Fruit fly (Drosophila melanogaster) whole organism, prepupa: ENCODE data around the gene CG5188.

Source experiments
- Blimp-1 ChIP-seq: fragments of 200-800 bp; sonication (Bioruptor generic); optimal IDR thresholded peaks from 3 replicates; lab custom pipeline; 2017; ENCODE audit warnings: missing biosample characterization, missing genetic modification characterization, mild to moderate bottlenecking, moderate library complexity, missing genetic modification reagents
- CG10631 ChIP-seq: fragments of 200-800 bp; sonication (Bioruptor generic); optimal IDR thresholded peaks from 2 replicates; lab custom pipeline; 2016; ENCODE audit warnings: missing biosample characterization, missing genetic modification characterization
- CG15336 ChIP-seq: fragments of 200-800 bp; sonication (Bioruptor generic); IDR thresholded peaks from 2 replicates; pipeline ENCODE4 v1.3.6; 2022; ENCODE audit warnings: missing biosample characterization, missing genetic modification characterization
- CG3032 ChIP-seq: fragments of 200-800 bp; optimal IDR thresholded peaks from 2 replicates; lab custom pipeline; 2019; ENCODE audit warnings: missing biosample characterization, mild to moderate bottlenecking, missing genetic modification characterization, moderate library complexity
- CG31627 ChIP-seq: fragments of 200-800 bp; sonication (Bioruptor generic); optimal IDR thresholded peaks from 3 replicates; lab custom pipeline; 2016; ENCODE audit warnings: missing biosample characterization, missing genetic modification characterization
- CG3919 ChIP-seq: fragments of 200-800 bp; sonication (Bioruptor generic); optimal IDR thresholded peaks from 3 replicates; lab custom pipeline; 2016; ENCODE audit warnings: missing biosample characterization, missing genetic modification characterization
- CG4318 ChIP-seq: fragments of 200-800 bp; sonication (Bioruptor generic); optimal IDR thresholded peaks from 3 replicates; lab custom pipeline; 2017; ENCODE audit warnings: missing biosample characterization, mild to moderate bottlenecking, missing genetic modification characterization
- CG6163 ChIP-seq: fragments of 200-800 bp; sonication (Bioruptor generic); IDR thresholded peaks from 3 replicates; pipeline ENCODE4 v1.3.6; 2022; ENCODE audit warnings: missing biosample characterization, missing genetic modification characterization
- CG6276 ChIP-seq: fragments of 200-800 bp; sonication (Bioruptor generic); optimal IDR thresholded peaks from 2 replicates; lab custom pipeline; 2017; ENCODE audit warnings: missing biosample characterization, mild to moderate bottlenecking, missing genetic modification characterization
- CG6792 ChIP-seq: fragments of 200-800 bp; sonication (Bioruptor generic); optimal IDR thresholded peaks from 3 replicates; lab custom pipeline; 2016; ENCODE audit warnings: missing biosample characterization, missing genetic modification characterization
- CG6854 ChIP-seq: fragments of 200-800 bp; sonication (Bioruptor generic); optimal IDR thresholded peaks from 2 replicates; lab custom pipeline; 2017; ENCODE audit warnings: missing biosample characterization, mild to moderate bottlenecking, missing genetic modification characterization
- CG8319 ChIP-seq: fragments of 200-800 bp; sonication (Bioruptor generic); optimal IDR thresholded peaks from 3 replicates; lab custom pipeline; 2016; ENCODE audit warnings: missing biosample characterization, missing genetic modification characterization
- Eip78C ChIP-seq: fragments of 200-800 bp; sonication (Bioruptor generic); peaks from one replicate; lab custom pipeline; 2016; ENCODE audit warnings: missing biosample characterization, missing genetic modification characterization
- Eip93F ChIP-seq: fragments of 200-800 bp; sonication (Bioruptor generic); optimal IDR thresholded peaks from 2 replicates; lab custom pipeline; 2016; ENCODE audit warnings: missing biosample characterization, mild to moderate bottlenecking, missing genetic modification characterization
- Ets21C ChIP-seq: fragments of 200-800 bp; sonication (Bioruptor generic); optimal IDR thresholded peaks from 3 replicates; lab custom pipeline; 2016; ENCODE audit warnings: missing biosample characterization, missing genetic modification characterization
- Ets96B ChIP-seq: fragments of 200-800 bp; optimal IDR thresholded peaks from 2 replicates; lab custom pipeline; 2019; ENCODE audit warnings: missing biosample characterization, mild to moderate bottlenecking, missing genetic modification characterization, moderate library complexity
- Gug ChIP-seq: fragments of 200-800 bp; sonication (Bioruptor generic); IDR thresholded peaks from 2 replicates; pipeline ENCODE4 v1.3.6; 2022; ENCODE audit warnings: missing biosample characterization, missing genetic modification characterization
- Hr39 ChIP-seq: fragments of 200-800 bp; sonication (Bioruptor generic); optimal IDR thresholded peaks from 2 replicates; lab custom pipeline; 2016; ENCODE audit warnings: missing biosample characterization, missing genetic modification characterization
- Hr4 ChIP-seq: fragments of 200-800 bp; sonication (Bioruptor generic); optimal IDR thresholded peaks from 3 replicates; lab custom pipeline; 2016; ENCODE audit warnings: missing biosample characterization, missing genetic modification characterization
- Lpt ChIP-seq: fragments of 200-800 bp; sonication (Bioruptor generic); optimal IDR thresholded peaks from 3 replicates; lab custom pipeline; 2016; ENCODE audit warnings: missing biosample characterization, missing genetic modification characterization
- Met ChIP-seq: fragments of 200-800 bp; sonication (Bioruptor generic); optimal IDR thresholded peaks from 3 replicates; lab custom pipeline; 2016; ENCODE audit warnings: missing biosample characterization, missing genetic modification characterization
- OdsH ChIP-seq: fragments of 200-800 bp; sonication (Bioruptor generic); optimal IDR thresholded peaks from 3 replicates; lab custom pipeline; 2016; ENCODE audit warnings: missing biosample characterization, missing genetic modification characterization
- Smox ChIP-seq: fragments of 200-800 bp; sonication (Bioruptor generic); optimal IDR thresholded peaks from 3 replicates; lab custom pipeline; 2016; ENCODE audit warnings: missing biosample characterization, missing genetic modification characterization
- Sox102F ChIP-seq: fragments of 200-800 bp; sonication (Bioruptor generic); optimal IDR thresholded peaks from 2 replicates; lab custom pipeline; 2016; ENCODE audit warnings: missing biosample characterization, mild to moderate bottlenecking, missing genetic modification characterization
- Sox14 ChIP-seq: fragments of 200-800 bp; sonication (Bioruptor generic); optimal IDR thresholded peaks from 3 replicates; lab custom pipeline; 2016; ENCODE audit warnings: missing biosample characterization, missing genetic modification characterization
- Sox15 ChIP-seq: fragments of 200-800 bp; sonication (Bioruptor generic); optimal IDR thresholded peaks from 3 replicates; lab custom pipeline; 2016; ENCODE audit warnings: missing biosample characterization, missing genetic modification characterization
- acj6 ChIP-seq: fragments of 200-800 bp; sonication (Bioruptor generic); optimal IDR thresholded peaks from 3 replicates; lab custom pipeline; 2016; ENCODE audit warnings: missing biosample characterization, missing genetic modification characterization
- cyc ChIP-seq: fragments of 200-800 bp; sonication (Bioruptor generic); optimal IDR thresholded peaks from 3 replicates; lab custom pipeline; 2016; ENCODE audit warnings: missing biosample characterization, missing genetic modification characterization
- dac ChIP-seq: fragments of 200-800 bp; sonication (Bioruptor generic); optimal IDR thresholded peaks from 2 replicates; lab custom pipeline; 2017; ENCODE audit warnings: missing biosample characterization, mild to moderate bottlenecking, missing genetic modification characterization
- esn ChIP-seq: fragments of 200-800 bp; sonication (Bioruptor generic); optimal IDR thresholded peaks from 2 replicates; lab custom pipeline; 2016; ENCODE audit warnings: missing biosample characterization, mild to moderate bottlenecking, missing genetic modification characterization, moderate library complexity
- fd85E ChIP-seq: fragments of 200-800 bp; sonication (Bioruptor generic); optimal IDR thresholded peaks from 3 replicates; lab custom pipeline; 2016; ENCODE audit warnings: missing biosample characterization, missing genetic modification characterization
- lz ChIP-seq: fragments of 200-800 bp; sonication (Bioruptor generic); optimal IDR thresholded peaks from 3 replicates; lab custom pipeline; 2016; ENCODE audit warnings: missing biosample characterization, missing genetic modification characterization
- net ChIP-seq: fragments of 200-800 bp; sonication (Bioruptor generic); optimal IDR thresholded peaks from 3 replicates; lab custom pipeline; 2016; ENCODE audit warnings: missing biosample characterization, missing genetic modification characterization
- salr ChIP-seq, 2 experiments: fragments of 200-800 bp; sonication (Bioruptor generic); optimal IDR thresholded peaks; 3 replicates each; lab custom pipeline; 2016 to 2018; ENCODE audit warnings: missing biosample characterization in 2 of 2, missing genetic modification characterization in 2 of 2, mild to moderate bottlenecking in 1 of 2
- spab ChIP-seq: fragments of 200-800 bp; sonication (Bioruptor generic); optimal IDR thresholded peaks from 2 replicates; lab custom pipeline; 2017; ENCODE audit warnings: missing biosample characterization, mild to moderate bottlenecking, missing genetic modification characterization, missing genetic modification reagents
- topi ChIP-seq: fragments of 200-800 bp; sonication (Bioruptor generic); optimal IDR thresholded peaks from 3 replicates; lab custom pipeline; 2016; ENCODE audit warnings: missing biosample characterization, missing genetic modification characterization
- vri ChIP-seq: fragments of 200-800 bp; sonication (Bioruptor generic); optimal IDR thresholded peaks from 3 replicates; lab custom pipeline; 2016; ENCODE audit warnings: missing biosample characterization, mild to moderate bottlenecking, missing genetic modification characterization

CG5188 gene

DNA sequence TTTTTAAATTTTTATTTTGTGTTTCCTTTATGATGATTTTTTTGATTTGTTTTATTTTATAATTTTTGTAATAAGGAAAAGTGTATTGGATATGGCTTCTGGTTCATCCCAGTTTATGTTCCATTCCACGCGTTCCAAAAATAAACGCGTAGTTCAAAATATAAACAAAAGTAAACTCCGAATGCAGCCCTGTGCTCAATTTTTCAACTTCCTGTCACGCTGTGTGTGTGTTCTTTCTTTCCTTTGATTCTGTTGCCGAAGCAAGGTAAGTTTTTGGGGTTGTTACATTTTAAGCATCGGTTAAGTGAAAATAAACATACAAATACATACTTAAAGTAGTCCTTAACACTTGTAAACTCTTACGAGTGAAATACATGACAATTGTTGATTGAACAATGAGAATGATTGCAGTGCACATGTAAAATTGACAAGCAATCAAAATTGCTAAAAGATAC lies 20.5 kb upstream of the CG5188 start, which contains the start of the genes Ip259 and RpS27A (continued):
- TF ChIP-seq CG4318 (GFP tag; lab: Kevin White, UChicago) (no peak), salr (GFP tag; optimal IDR thresholded peaks at IDR 0.05; lab: Kevin White, UChicago) (peak in 1 of 2 experiments; percentile 88), CG6276 (no peak), Sox102F (GFP tag; lab: Kevin White, UChicago) (no peak), net (GFP tag; lab: Kevin White, UChicago) (no peak), Smox (GFP tag; lab: Kevin White, UChicago) (no peak), CG3032 (tag; lab: Kevin White, UChicago) (peak; percentile 62), Hr4 (peak; percentile 2), Lpt (GFP tag; lab: Kevin White, UChicago) (no peak), CG6163 (GFP tag; lab: Robert Waterston, UW) (no peak), dac (GFP tag; lab: Kevin White, UChicago) (peak; percentile 39), CG15336 (GFP tag; lab: Robert Waterston, UW) (no peak)

DNA sequence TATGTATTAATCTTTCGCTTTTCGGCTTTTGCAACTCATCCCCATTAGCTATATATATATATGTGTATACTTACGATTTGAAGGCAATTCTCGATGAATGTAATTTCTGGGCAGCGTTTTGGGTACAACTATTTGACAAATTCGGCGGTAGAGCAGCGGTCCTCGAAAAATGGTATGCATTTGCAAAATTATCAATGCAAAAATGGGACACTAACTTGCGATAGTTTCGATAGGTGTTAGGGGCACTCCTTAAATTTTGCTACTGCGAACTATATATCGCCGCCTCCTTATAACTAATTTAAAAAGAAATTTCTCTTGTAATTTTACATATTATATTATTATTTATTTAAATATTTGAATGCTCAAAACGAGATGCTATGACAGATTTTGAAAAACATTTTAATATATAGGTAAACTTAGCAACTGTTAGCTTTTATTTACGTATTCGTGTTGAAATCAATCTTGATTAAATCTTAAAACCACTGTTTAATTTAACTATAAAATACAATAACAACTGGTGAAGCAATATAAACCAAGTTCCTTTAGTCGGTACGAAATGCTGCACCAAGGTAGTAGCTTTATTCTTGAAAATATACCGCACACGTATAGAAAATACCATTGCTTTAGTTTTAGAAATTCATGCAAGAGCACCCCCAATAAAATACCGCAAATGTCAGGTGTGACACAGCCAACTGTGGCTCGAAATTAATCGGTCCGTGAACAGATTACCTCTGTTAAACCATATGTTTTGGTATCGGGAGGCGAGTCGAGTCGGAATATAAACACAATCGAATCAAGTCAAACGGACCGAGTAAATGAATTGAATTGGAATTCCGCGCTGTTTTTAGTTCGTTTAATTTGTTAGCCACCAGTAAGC lies 15.1 kb upstream of the CG5188 start, which contains the start of the genes CG5355 and Klp31E:
TSS of gene CG5355 (minus strand) at position 213 of the 877 bp plus-strand sequence.
TSS of gene Klp31E (plus strand) at position 767 of the 877 bp plus-strand sequence.
- TF ChIP-seq CG10631 (GFP tag; lab: Kevin White, UChicago) = peak; percentile 78
- peak; percentile 59 for TF ChIP-seq Hr39 (GFP tag; lab: Kevin White, UChicago)
- TF ChIP-seq OdsH (GFP tag; lab: Kevin White, UChicago) = peak; percentile 69
- peak; percentile 87 for TF ChIP-seq Eip78C (GFP tag; lab: Kevin White, UChicago)
- TF ChIP-seq lz = peak; percentile 59
- TF ChIP-seq Eip93F = peak; percentile 52
- TF ChIP-seq CG6163 (GFP tag; lab: Robert Waterston, UW) = no peak
- TF ChIP-seq esn (GFP tag; lab: Kevin White, UChicago) = peak; percentile 54
- TF ChIP-seq acj6 (GFP tag; lab: Kevin White, UChicago) = peak; percentile 50
- TF ChIP-seq CG3032 (tag; lab: Kevin White, UChicago) = peak; percentile 79
- peak; percentile 43 for TF ChIP-seq Blimp-1 (GFP tag; lab: Kevin White, UChicago)
- peak; percentile 46 for TF ChIP-seq Ets96B (tag; lab: Kevin White, UChicago)
- TF ChIP-seq Met (GFP tag; lab: Kevin White, UChicago) = no peak
- TF ChIP-seq net (GFP tag; lab: Kevin White, UChicago) = no peak
- TF ChIP-seq CG8319 (GFP tag; lab: Kevin White, UChicago) = no peak
- TF ChIP-seq dac (GFP tag; lab: Kevin White, UChicago) = no peak
- TF ChIP-seq fd85E (GFP tag; lab: Kevin White, UChicago) = no peak
- TF ChIP-seq Hr4 = no peak
- 0 out of 2 replicates have a peak, but pooled peaks have one; percentile 41 for TF ChIP-seq Gug (GFP tag; lab: Robert Waterston, UW)
- no peak for TF ChIP-seq spab (GFP tag; lab: Kevin White, UChicago)
- TF ChIP-seq CG6792 = peak; percentile 42
- peak; percentile 47 for TF ChIP-seq cyc (GFP tag; lab: Kevin White, UChicago)
- peak; percentile 65 for TF ChIP-seq Sox15 (GFP tag; lab: Kevin White, UChicago)
- TF ChIP-seq CG3919 (GFP tag; lab: Kevin White, UChicago) = no peak
- peak; percentile 63 for TF ChIP-seq CG31627
- TF ChIP-seq CG6854 (GFP tag; lab: Kevin White, UChicago) = peak; percentile 16
- TF ChIP-seq Ets21C (GFP tag; lab: Kevin White, UChicago) = peak; percentile 39

DNA sequence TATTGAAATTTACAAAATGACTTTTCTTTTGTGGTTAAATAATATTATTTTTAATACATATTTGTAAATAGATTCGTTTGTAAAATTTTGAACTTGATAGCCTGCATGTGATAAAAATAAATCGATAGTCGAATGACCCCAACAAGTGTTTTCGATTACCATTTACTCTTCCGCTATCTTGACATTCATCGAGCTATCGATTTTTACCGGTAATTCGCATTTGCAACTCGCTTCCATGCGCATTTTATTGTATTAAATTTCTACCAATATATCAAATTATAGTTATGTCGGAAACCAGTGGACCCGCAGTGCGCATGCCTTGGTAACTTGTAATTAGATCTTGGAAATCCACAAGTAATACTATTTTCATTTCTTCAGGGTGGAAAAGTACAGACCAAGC lies 9.6 kb upstream of the CG5188 start, which contains the start of gene RfC3:
TSS of gene RfC3 (plus strand) at position 210 of the 400 bp plus-strand sequence.
- TF ChIP-seq topi = no peak
- no peak for TF ChIP-seq Sox14 (GFP tag; lab: Kevin White, UChicago)
- TF ChIP-seq Gug (GFP tag; lab: Robert Waterston, UW) = no peak
- TF ChIP-seq net (GFP tag; lab: Kevin White, UChicago) = no peak
- no peak for TF ChIP-seq vri (GFP tag; lab: Kevin White, UChicago)
- TF ChIP-seq Blimp-1 (GFP tag; lab: Kevin White, UChicago) = no peak
